Worm (Caenorhabditis elegans) whole organism, L4 larva: Measurements from ENCODE around the gene srd-10.

Source experiments
- F26F4.8 ChIP-seq: fragments of 200-800 bp; sonication (Bioruptor generic); conservative IDR thresholded peaks from 2 replicates; pipeline ENCODE4 v1.3.6; 2022; ENCODE audit warnings: missing genetic modification characterization, missing compliant biosample characterization
- F44E2.7 ChIP-seq: fragments of 200-800 bp; sonication (Bioruptor generic); IDR thresholded peaks from 2 replicates; pipeline ENCODE4 v2.1.2; 2022; ENCODE audit warnings: missing genetic modification characterization, missing compliant biosample characterization
- ZK337.2 ChIP-seq: fragments of 200-800 bp; sonication (Bioruptor generic); IDR thresholded peaks from 2 replicates; pipeline ENCODE4 v1.3.6; 2022; ENCODE audit warnings: missing genetic modification reagents, missing genetic modification characterization, missing compliant biosample characterization
- aha-1 ChIP-seq: fragments of 150-350 bp; peaks from one replicate; lab custom pipeline; 2014; ENCODE audit warnings: missing biosample characterization, missing genetic modification characterization
- aly-2 ChIP-seq: sonication (generic microtip); optimal IDR thresholded peaks from 2 replicates; lab custom pipeline; 2018; ENCODE audit warnings: missing biosample characterization, missing genetic modification characterization
- ama-1 ChIP-seq: fragments of 150-350 bp; optimal IDR thresholded peaks from 2 replicates; lab custom pipeline; 2014; ENCODE audit warnings: inconsistent platforms, mixed read lengths
- ceh-20 ChIP-seq: fragments of 200-800 bp; sonication (Bioruptor generic); IDR thresholded peaks from 2 replicates; pipeline ENCODE4 v1.3.6; 2022; ENCODE audit warnings: missing genetic modification reagents, missing genetic modification characterization, missing compliant biosample characterization
- ceh-82 ChIP-seq: sonication (generic microtip); optimal IDR thresholded peaks from 2 replicates; lab custom pipeline; 2017; ENCODE audit warnings: missing biosample characterization, missing genetic modification characterization
- daf-12 ChIP-seq: fragments of 150-350 bp; optimal IDR thresholded peaks from 2 replicates; lab custom pipeline; 2014; ENCODE audit warnings: missing biosample characterization, missing genetic modification reagents, missing genetic modification characterization
- daf-16 ChIP-seq, 3 experiments: sonication (generic microtip); optimal IDR thresholded peaks; 2 replicates each; lab custom pipeline; 2016 to 2017; ENCODE audit warnings: missing genetic modification characterization in 3 of 3, missing genetic modification reagents in 3 of 3, mild to moderate bottlenecking in 2 of 3, missing compliant biosample characterization in 2 of 3, missing biosample characterization in 1 of 3, moderate library complexity in 1 of 3
- dmd-8 ChIP-seq: fragments of 200-800 bp; sonication (Bioruptor generic); IDR thresholded peaks from 2 replicates; pipeline ENCODE4 v1.3.6; 2022; ENCODE audit warnings: missing genetic modification characterization, missing compliant biosample characterization
- dmd-9 ChIP-seq: fragments of 200-800 bp; sonication (Bioruptor generic); IDR thresholded peaks from 2 replicates; pipeline ENCODE4 v1.3.6; 2022; ENCODE audit warnings: missing genetic modification reagents, missing genetic modification characterization, missing compliant biosample characterization
- dpl-1 ChIP-seq: fragments of 150-350 bp; optimal IDR thresholded peaks from 2 replicates; lab custom pipeline; 2014; ENCODE audit warnings: missing biosample characterization, missing genetic modification reagents, missing genetic modification characterization
- egl-27 ChIP-seq: sonication (generic microtip); optimal IDR thresholded peaks from 3 replicates; lab custom pipeline; 2017; ENCODE audit warnings: missing biosample characterization, missing genetic modification reagents, missing genetic modification characterization
- fkh-10 ChIP-seq: fragments of 150-350 bp; optimal IDR thresholded peaks from 2 replicates; lab custom pipeline; 2014; ENCODE audit warnings: missing biosample characterization, missing genetic modification reagents, missing genetic modification characterization
- fos-1 ChIP-seq: fragments of 150-350 bp; optimal IDR thresholded peaks from 2 replicates; lab custom pipeline; 2014; ENCODE audit warnings: missing biosample characterization, missing genetic modification characterization
- gei-8 ChIP-seq: fragments of 200-800 bp; sonication (Bioruptor generic); optimal IDR thresholded peaks from 2 replicates; lab custom pipeline; 2018; ENCODE audit warnings: mild to moderate bottlenecking, missing genetic modification characterization, missing compliant biosample characterization
- hlh-30 ChIP-seq: sonication (generic microtip); optimal IDR thresholded peaks from 2 replicates; lab custom pipeline; 2017; ENCODE audit warnings: antibody characterized with exemption, mild to moderate bottlenecking, missing genetic modification characterization, missing compliant biosample characterization; ENCODE audit not compliant: insufficient read depth
- lin-15B ChIP-seq: fragments of 150-350 bp; sonication (generic microtip); optimal IDR thresholded peaks from 3 replicates; lab custom pipeline; 2014; ENCODE audit warnings: missing biosample characterization, missing genetic modification characterization
- lin-29 ChIP-seq: fragments of 200-800 bp; sonication (Bioruptor generic); IDR thresholded peaks from 2 replicates; pipeline ENCODE4 v1.3.6; 2022; ENCODE audit warnings: missing genetic modification reagents, missing genetic modification characterization, missing compliant biosample characterization
- lin-38 ChIP-seq: fragments of 200-800 bp; sonication (Bioruptor generic); IDR thresholded peaks from 2 replicates; pipeline ENCODE4 v1.3.6; 2022; ENCODE audit warnings: missing genetic modification reagents, missing genetic modification characterization, missing compliant biosample characterization
- lir-3 ChIP-seq: sonication (generic microtip); optimal IDR thresholded peaks from 2 replicates; lab custom pipeline; 2016; ENCODE audit warnings: mild to moderate bottlenecking, missing genetic modification characterization, missing compliant biosample characterization
- madf-9 ChIP-seq: fragments of 200-800 bp; sonication (Bioruptor generic); conservative IDR thresholded peaks from 2 replicates; pipeline ENCODE4 v1.3.6; 2022; ENCODE audit warnings: missing genetic modification reagents, missing genetic modification characterization, missing compliant biosample characterization
- mxl-2 ChIP-seq: fragments of 200-800 bp; sonication (Bioruptor generic); conservative IDR thresholded peaks from 2 replicates; pipeline ENCODE4 v1.3.6; 2022; ENCODE audit warnings: missing genetic modification reagents, missing genetic modification characterization, missing compliant biosample characterization
- nhr-25 ChIP-seq: sonication (generic microtip); optimal IDR thresholded peaks from 2 replicates; lab custom pipeline; 2017; ENCODE audit warnings: missing genetic modification characterization, mild to moderate bottlenecking, missing compliant biosample characterization, antibody characterized with exemption, moderate library complexity, borderline replicate concordance; ENCODE audit not compliant: insufficient read depth
- nhr-28 ChIP-seq: fragments of 150-350 bp; optimal IDR thresholded peaks from 2 replicates; lab custom pipeline; 2014; ENCODE audit warnings: missing biosample characterization, missing genetic modification characterization
- nhr-42 ChIP-seq: fragments of 200-800 bp; sonication (Bioruptor generic); IDR thresholded peaks from 2 replicates; pipeline ENCODE4 v1.3.6; 2022; ENCODE audit warnings: missing genetic modification characterization, missing compliant biosample characterization
- nhr-76 ChIP-seq: fragments of 150-350 bp; optimal IDR thresholded peaks from 2 replicates; lab custom pipeline; 2014; ENCODE audit warnings: missing biosample characterization, missing genetic modification characterization
- php-3 ChIP-seq: fragments of 200-800 bp; sonication (Bioruptor generic); IDR thresholded peaks from 2 replicates; pipeline ENCODE4 v1.3.6; 2022; ENCODE audit warnings: missing genetic modification reagents, missing genetic modification characterization, missing compliant biosample characterization
- set-16 ChIP-seq: fragments of 200-800 bp; sonication (Bioruptor generic); IDR thresholded peaks from 2 replicates; pipeline ENCODE4 v1.3.6; 2022; ENCODE audit warnings: missing genetic modification reagents, missing genetic modification characterization, missing compliant biosample characterization
- spr-3 ChIP-seq: fragments of 200-800 bp; sonication (Bioruptor generic); optimal IDR thresholded peaks from 2 replicates; lab custom pipeline; 2018; ENCODE audit warnings: mild to moderate bottlenecking, missing genetic modification characterization, missing compliant biosample characterization
- tag-97 ChIP-seq: fragments of 200-800 bp; sonication (Bioruptor generic); IDR thresholded peaks from 2 replicates; pipeline ENCODE4 v1.3.6; 2022; ENCODE audit warnings: missing genetic modification characterization, missing compliant biosample characterization
- unc-130 ChIP-seq: sonication (generic microtip); optimal IDR thresholded peaks from 2 replicates; lab custom pipeline; 2016; ENCODE audit warnings: missing genetic modification reagents, missing genetic modification characterization, missing compliant biosample characterization
- unc-39 ChIP-seq: sonication (generic microtip); optimal IDR thresholded peaks from 2 replicates; lab custom pipeline; 2017; ENCODE audit warnings: missing biosample characterization, missing genetic modification characterization
- vab-7 ChIP-seq: fragments of 200-800 bp; sonication (Bioruptor generic); IDR thresholded peaks from 2 replicates; pipeline ENCODE4 v1.3.6; 2022; ENCODE audit warnings: missing genetic modification reagents, missing genetic modification characterization, missing compliant biosample characterization

The srd-10 gene

ce11 chrIV:13549350-13549749 is 25.5 kb upstream of the srd-10 start (continued):
- no peak for TF ChIP-seq dmd-9

DNA sequence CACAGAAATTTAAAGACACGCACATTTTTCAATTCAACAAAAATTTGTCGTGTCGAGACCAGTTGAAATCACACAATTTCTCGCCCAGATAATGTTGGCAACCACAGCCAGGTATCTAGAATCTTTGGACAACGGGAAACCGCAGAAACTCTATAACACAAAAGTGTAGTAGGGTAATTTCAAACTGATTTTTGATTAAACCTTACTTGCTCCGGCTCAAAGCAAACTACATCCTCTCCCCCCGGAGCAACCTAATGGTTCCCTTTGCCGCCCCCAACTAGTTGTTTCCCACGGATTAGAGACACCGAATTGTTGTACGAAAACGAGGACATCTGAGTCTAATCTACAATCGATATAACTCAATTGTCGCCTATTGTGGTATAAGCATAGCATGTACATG is 20.5 kb upstream of the srd-10 start:
- TF ChIP-seq unc-39 (tag; lab: Kevin White, UChicago) (no peak), mxl-2 (no peak), nhr-42 (GFP tag; lab: Robert Waterston, UW) (no peak), tag-97 (no peak), fos-1 (no peak), daf-12 (no peak), aly-2 (tag; lab: Kevin White, UChicago) (no peak), vab-7 (GFP tag; lab: Robert Waterston, UW) (no peak), F44E2.7 (GFP tag; lab: Robert Waterston, UW) (no peak), php-3 (no peak), lin-38 (GFP tag; lab: Robert Waterston, UW) (no peak), lin-15B (tag; lab: Kevin White, UChicago) (no peak), dmd-8 (GFP tag; lab: Robert Waterston, UW) (no peak), nhr-28 (tag; lab: Kevin White, UChicago) (no peak), ceh-82 (tag; lab: Kevin White, UChicago) (no peak)

DNA sequence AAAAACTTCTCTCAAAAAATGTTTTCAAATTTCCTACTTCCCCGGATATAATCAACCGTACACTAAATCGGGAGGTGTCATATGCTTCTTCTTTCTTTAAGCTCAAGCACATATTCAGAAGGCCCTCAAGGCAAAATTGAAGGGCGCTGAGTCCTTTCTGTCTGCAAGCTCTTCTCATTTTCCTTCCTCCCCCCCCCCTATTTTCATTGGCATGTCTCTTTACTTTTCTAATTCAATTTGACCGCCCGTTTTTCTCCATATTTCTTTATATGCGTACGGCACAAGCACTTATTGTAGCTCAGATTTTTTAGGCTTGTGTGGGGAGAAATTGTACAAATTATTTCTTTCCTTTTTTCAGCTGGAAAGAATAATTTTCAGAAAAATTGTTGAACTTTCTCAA is 19.3 kb upstream of the srd-10 start:
- TF ChIP-seq fkh-10 (GFP tag; lab: Kevin White, UChicago) = peak; percentile 17
- TF ChIP-seq lir-3 (tag; lab: Kevin White, UChicago) = no peak
- TF ChIP-seq, all 104 proteins: peak for 1

DNA sequence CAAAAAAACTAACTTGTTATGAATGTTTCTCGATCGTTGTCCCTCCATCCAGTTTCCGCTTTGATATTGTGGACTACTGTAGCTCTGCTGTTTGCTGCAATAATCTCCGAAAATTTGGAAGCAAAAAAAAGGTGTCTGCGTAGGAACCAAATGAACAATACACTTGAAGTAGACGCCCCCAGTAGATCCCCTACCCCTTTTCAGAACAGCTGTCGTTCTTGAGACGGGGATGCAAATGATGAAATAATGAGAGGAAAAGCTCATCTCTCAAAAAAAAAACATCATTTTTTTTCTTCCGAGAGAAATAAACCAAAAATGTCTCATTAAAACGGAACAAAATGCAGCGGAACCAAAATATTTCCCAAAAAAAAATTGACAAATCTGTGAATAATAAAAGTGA is 17.4 kb upstream of the srd-10 start:
- TF ChIP-seq spr-3 (no peak), ZK337.2 (GFP tag; lab: Robert Waterston, UW) (no peak), php-3 (no peak), nhr-76 (tag; lab: Kevin White, UChicago) (no peak), ceh-20 (GFP tag; lab: Robert Waterston, UW) (no peak), daf-16 (GFP tag; optimal IDR thresholded peaks at IDR 0.05; lab: Kevin White, UChicago) (no peak), daf-16 (tag; optimal IDR thresholded peaks at IDR 0.05; lab: Kevin White, UChicago) (no peak), gei-8 (GFP tag; lab: Kevin White, UChicago) (no peak), dpl-1 (GFP tag; lab: Kevin White, UChicago) (no peak), ama-1 (lab: Kevin White, UChicago) (no peak), madf-9 (GFP tag; lab: Robert Waterston, UW) (no peak), lin-29 (no peak), nhr-25 (tag; lab: Kevin White, UChicago) (no peak), F26F4.8 (no peak), hlh-30 (no peak)

ce11 chrIV:13559020-13559419 is 15.8 kb upstream of the srd-10 start:
- peak; percentile 60; the same call in 1 of the 2 replicates for TF ChIP-seq set-16 (GFP tag; lab: Robert Waterston, UW)
- no peak for TF ChIP-seq unc-130 (GFP tag; lab: Kevin White, UChicago)
- TF ChIP-seq egl-27 (tag; lab: Kevin White, UChicago) = no peak
- peak; percentile 25 for TF ChIP-seq aha-1 (tag; lab: Kevin White, UChicago)
- TF ChIP-seq, all 104 proteins: peak for 2
